Worm (Caenorhabditis elegans): ENCODE results near the gene rfip-1.

The rfip-1 gene

DNA sequence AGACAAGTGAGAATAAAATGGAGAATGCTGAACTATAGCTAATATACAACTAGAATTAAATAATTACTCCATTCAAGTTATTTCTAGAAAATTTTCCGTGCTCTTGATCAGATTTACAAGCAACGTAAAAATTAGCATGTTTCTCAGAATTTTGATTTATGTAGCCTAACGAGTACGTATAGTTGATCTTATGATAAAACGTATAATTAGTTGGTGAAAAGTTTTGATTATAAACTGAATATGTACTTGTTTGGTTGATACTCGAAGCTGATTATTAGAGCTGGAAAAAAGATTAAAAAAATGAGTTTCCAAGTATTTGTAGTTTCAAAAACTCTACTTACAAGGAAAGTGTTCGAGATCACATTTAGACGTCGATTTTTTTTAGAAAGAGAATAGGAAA is 12.2 kb downstream of the rfip-1 start:
- TF ChIP-seq nhr-11 (tag; optimal IDR thresholded peaks at IDR 0.05): peak; percentile 87
- TF ChIP-seq hmg-11 (tag; optimal IDR thresholded peaks at IDR 0.05): no peak
- TF ChIP-seq fkh-2 (tag; optimal IDR thresholded peaks at IDR 0.05): no peak

DNA sequence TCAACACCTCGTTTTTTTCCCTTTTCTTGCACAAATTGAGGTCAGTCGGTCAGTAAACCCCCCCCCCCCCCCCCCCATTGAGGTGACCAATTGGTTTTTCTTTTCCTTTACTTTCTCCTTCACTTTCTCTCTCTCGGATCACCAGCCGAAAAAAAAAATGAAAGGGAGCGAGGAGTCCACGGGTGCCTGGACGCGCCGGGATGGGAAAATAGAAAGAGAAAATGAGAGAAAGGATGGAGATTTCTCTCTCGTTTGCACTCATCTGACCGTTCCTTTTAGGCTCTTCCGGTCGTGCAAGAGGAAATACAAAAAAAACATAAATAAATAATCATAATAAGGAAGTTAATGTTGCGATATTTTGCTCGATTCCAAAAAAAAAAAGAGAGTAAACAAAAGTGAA is 14.7 kb downstream of the rfip-1 start:
- TF ChIP-seq nhr-25 (tag; optimal IDR thresholded peaks at IDR 0.05) (no peak), pha-4 (tag; optimal IDR thresholded peaks at IDR 0.05) (peak; percentile 83), nhr-28 (tag; optimal IDR thresholded peaks at IDR 0.05) (no peak), nhr-23 (tag; optimal IDR thresholded peaks at IDR 0.05) (peak; percentile 89), unc-39 (tag; optimal IDR thresholded peaks at IDR 0.05) (no peak), ama-1 (optimal IDR thresholded peaks at IDR 0.05) (peak; percentile 16), ztf-11 (tag; optimal IDR thresholded peaks at IDR 0.05) (no peak)

DNA sequence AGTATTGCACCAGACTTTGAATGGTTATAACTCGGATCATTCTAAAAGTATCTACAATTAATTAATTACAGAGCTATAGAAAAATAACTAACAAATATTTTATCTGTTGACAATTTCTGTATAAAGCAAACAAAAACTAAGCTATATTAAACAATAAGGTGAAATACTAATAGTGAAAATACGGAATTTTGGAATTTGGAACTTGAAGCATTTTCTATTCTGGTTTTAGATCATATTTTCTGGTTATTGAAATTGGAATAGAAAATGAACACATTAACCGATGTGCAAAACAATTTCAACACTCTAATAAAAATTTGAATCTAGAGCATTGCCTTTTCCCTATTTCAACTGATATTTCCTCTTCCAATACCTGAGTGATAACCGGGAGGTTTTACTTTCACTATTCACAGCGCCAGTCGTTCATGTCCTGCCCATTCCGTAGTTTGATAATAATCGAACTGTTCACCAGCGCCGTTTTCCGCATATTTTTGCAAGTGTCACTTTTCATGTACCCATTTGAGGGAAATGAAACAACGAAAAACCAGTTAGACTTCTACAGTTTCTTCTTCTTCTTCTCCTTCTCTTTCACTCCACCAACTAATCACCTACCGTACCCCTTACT is 15.6 kb downstream of the rfip-1 start:
- TF ChIP-seq lsy-12 (tag; optimal IDR thresholded peaks at IDR 0.05) (no peak), egl-5 (tag; optimal IDR thresholded peaks at IDR 0.05) (no peak), elt-2 (tag; optimal IDR thresholded peaks at IDR 0.05) (peak; percentile 65), lin-15B (tag; optimal IDR thresholded peaks at IDR 0.05) (no peak), R02D3.7 (tag; optimal IDR thresholded peaks at IDR 0.05) (no peak), unc-62 (GFP tag; optimal IDR thresholded peaks at IDR 0.05) (no peak), ceh-9 (tag; optimal IDR thresholded peaks at IDR 0.05) (no peak), nhr-11 (tag; optimal IDR thresholded peaks at IDR 0.05) (no peak)

DNA sequence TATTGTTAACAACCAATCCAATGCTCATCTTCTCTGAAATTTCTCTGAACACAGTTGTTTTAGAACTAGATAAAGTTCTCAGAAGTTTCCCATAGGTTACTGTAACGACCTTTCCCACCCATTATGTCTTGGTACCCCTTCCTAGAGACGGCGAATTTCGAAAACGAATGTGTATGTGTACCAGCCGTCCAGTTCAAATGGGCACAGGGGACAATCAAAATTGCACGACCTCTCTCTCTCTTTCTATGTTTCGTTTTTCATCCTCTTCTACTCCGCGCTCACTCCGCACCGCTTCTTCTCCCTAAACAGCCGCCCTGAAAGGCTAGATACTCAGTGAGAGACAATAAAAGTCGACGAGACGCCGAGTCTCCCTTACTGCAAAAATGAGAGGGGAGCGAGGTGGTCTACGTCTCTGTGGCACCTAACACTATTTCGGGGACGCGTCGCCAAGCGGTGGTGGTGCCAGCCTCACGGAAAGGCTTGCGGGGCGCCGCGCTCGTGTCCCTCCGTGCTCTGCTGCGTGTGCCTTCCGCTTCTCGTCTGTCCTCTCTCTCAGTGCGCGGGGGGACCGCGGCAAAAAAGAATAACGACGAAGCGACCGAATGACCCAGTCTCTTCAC is 17.2 kb downstream of the rfip-1 start:
- peak; percentile 28 for TF ChIP-seq elt-2 (tag; optimal IDR thresholded peaks at IDR 0.05)
- peak; percentile 52 for TF ChIP-seq snpc-4 (tag; optimal IDR thresholded peaks at IDR 0.05)
- TF ChIP-seq egl-5 (tag; optimal IDR thresholded peaks at IDR 0.05): peak; percentile 76
- TF ChIP-seq ama-1 (optimal IDR thresholded peaks at IDR 0.05): peak; percentile 68
- TF ChIP-seq hmg-11 (tag; optimal IDR thresholded peaks at IDR 0.05): peak; percentile 72
- no peak for TF ChIP-seq nhr-237 (tag; optimal IDR thresholded peaks at IDR 0.05)
- TF ChIP-seq lin-39 (tag; optimal IDR thresholded peaks at IDR 0.05): peak; percentile 5
- peak; percentile 6 for TF ChIP-seq pqm-1 (tag; optimal IDR thresholded peaks at IDR 0.05)
- TF ChIP-seq sea-2 (GFP tag; optimal IDR thresholded peaks at IDR 0.05): no peak
- TF ChIP-seq nhr-76 (tag; optimal IDR thresholded peaks at IDR 0.05): no peak
- TF ChIP-seq daf-12 (tag; optimal IDR thresholded peaks at IDR 0.05): no peak
- TF ChIP-seq nfya-1 (tag; optimal IDR thresholded peaks at IDR 0.05; ENCODE audit: insufficient read depth): peak; percentile 75
- no peak for TF ChIP-seq fos-1 (tag; optimal IDR thresholded peaks at IDR 0.05)
- no peak for TF ChIP-seq nhr-28 (tag; optimal IDR thresholded peaks at IDR 0.05)
- no peak for TF ChIP-seq skn-1 (tag; optimal IDR thresholded peaks at IDR 0.05)
- TF ChIP-seq nhr-43 (tag; optimal IDR thresholded peaks at IDR 0.05; ENCODE audit: poor library complexity, severe bottlenecking): peak; percentile 35
- TF ChIP-seq tbx-2 (tag; optimal IDR thresholded peaks at IDR 0.05): peak; percentile 62
- peak; percentile 21 for TF ChIP-seq unc-62 (GFP tag; optimal IDR thresholded peaks at IDR 0.05)
- no peak for TF ChIP-seq zag-1 (tag; optimal IDR thresholded peaks at IDR 0.05)
- TF ChIP-seq fkh-2 (tag; optimal IDR thresholded peaks at IDR 0.05): no peak
- no peak for TF ChIP-seq mml-1 (tag; optimal IDR thresholded peaks at IDR 0.05)
- no peak for TF ChIP-seq elt-3 (tag; optimal IDR thresholded peaks at IDR 0.05)
- TF ChIP-seq nhr-23 (tag; optimal IDR thresholded peaks at IDR 0.05): peak; percentile 72
- TF ChIP-seq pha-4 (tag; optimal IDR thresholded peaks at IDR 0.05): peak; percentile 5
- TF ChIP-seq ceh-82 (tag; optimal IDR thresholded peaks at IDR 0.05): peak; percentile 23
- TF ChIP-seq lsy-12 (tag; optimal IDR thresholded peaks at IDR 0.05): peak; percentile 38

DNA sequence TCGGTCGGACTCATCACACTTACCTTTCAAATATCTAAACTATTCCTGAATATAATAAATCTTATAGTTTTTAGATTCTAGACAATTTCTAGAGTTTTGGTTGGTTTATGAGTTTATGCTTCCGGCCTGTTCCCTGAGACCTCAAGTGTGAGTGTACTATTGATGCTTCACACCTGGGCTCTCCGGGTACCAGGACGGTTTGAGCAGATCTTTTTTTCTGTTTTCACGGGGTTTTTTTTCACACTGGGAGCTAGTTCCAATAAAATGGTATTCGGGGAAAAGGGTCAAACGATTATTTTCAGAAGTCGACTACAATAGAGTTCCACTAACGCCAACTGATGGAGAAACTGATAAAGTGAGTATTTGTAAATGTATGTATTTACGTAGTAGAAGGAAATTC is 17.8 kb downstream of the rfip-1 start:
- no peak for TF ChIP-seq eor-1 (tag; optimal IDR thresholded peaks at IDR 0.05)
- TF ChIP-seq nfya-1 (tag; optimal IDR thresholded peaks at IDR 0.05; ENCODE audit: insufficient read depth): no peak
- no peak for TF ChIP-seq nhr-23 (tag; optimal IDR thresholded peaks at IDR 0.05)
- TF ChIP-seq elt-1 (tag; optimal IDR thresholded peaks at IDR 0.05): no peak
- TF ChIP-seq lsy-12 (tag; optimal IDR thresholded peaks at IDR 0.05): no peak
- TF ChIP-seq nhr-237 (tag; optimal IDR thresholded peaks at IDR 0.05): no peak
- no peak for TF ChIP-seq pha-4 (tag; optimal IDR thresholded peaks at IDR 0.05)
- no peak for TF ChIP-seq lin-39 (tag; optimal IDR thresholded peaks at IDR 0.05)
- no peak for TF ChIP-seq mml-1 (tag; optimal IDR thresholded peaks at IDR 0.05)
- TF ChIP-seq mdl-1 (tag; optimal IDR thresholded peaks at IDR 0.05): no peak
- TF ChIP-seq ceh-9 (tag; optimal IDR thresholded peaks at IDR 0.05): no peak
- no peak for TF ChIP-seq aly-2 (tag; optimal IDR thresholded peaks at IDR 0.05)
- TF ChIP-seq ama-1 (optimal IDR thresholded peaks at IDR 0.05): no peak
- no peak for TF ChIP-seq R02D3.7 (tag; optimal IDR thresholded peaks at IDR 0.05)
- no peak for TF ChIP-seq unc-39 (tag; optimal IDR thresholded peaks at IDR 0.05)
- no peak for TF ChIP-seq ztf-11 (tag; optimal IDR thresholded peaks at IDR 0.05)
- no peak for TF ChIP-seq fos-1 (tag; optimal IDR thresholded peaks at IDR 0.05)
